Fruit fly (Drosophila melanogaster): Measurements from ENCODE around the gene beta-PheRS.
A peak's percentile ranks its signal among the peaks of the same experiment; 100 is the strongest.

Gene beta-PheRS

DNA sequence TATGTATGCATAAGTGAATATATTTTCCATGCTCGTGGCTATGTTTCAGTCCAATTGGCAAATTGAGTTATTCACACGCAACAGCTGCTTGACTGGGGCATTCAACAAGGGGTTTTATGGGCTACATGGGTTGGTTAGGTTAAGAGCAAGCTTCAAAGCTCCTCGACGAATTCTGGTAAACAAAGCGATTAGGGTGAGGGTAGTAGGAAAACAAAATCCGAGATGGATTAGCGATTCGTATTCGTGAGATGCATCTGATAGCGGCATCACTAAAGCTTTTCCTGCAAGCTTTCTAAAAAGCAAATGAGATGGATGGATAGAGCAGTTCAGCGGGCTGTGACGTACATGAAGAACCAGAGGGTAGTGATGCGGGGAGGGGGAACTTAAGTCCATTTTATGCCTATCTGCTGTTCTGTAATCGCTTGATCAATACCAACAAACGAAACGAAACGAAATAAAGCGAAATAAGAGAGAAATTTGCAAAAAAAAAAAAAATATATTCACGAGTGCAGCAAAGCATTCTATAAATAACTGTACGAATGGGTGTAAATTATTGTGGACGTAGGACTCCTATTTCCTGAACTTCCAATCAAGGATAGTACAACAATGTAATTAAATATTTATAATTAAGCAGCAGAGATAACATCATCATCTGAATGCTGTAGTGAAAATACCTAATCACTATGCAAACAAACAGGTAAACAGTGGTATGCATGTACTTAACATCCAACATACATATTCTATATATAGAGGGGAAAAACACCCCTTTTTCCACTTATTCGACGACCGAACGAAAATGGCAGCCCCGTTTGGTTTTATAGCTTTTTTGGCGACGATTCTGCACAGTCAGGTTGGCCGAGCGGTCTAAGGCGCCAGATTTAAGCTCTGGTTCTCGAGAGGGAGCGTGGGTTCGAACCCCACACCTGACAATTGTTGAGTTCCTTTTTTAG is 12.2 kb upstream of the beta-PheRS start:
- TF ChIP-seq D (optimal IDR thresholded peaks at IDR 0.05) = no peak
- TF ChIP-seq D (GFP tag; optimal IDR thresholded peaks at IDR 0.05) = no peak
- TF ChIP-seq sna (GFP tag; IDR thresholded peaks at IDR 0.05; ENCODE audit: partially characterized antibody) = 0 out of 2 replicates have a peak, but pooled peaks have one; percentile 30
- no peak for TF ChIP-seq CG11085 (GFP tag; IDR thresholded peaks at IDR 0.05)
- TF ChIP-seq Xbp1 (GFP tag; optimal IDR thresholded peaks at IDR 0.05) = no peak
- no peak for TF ChIP-seq dysf (GFP tag; IDR thresholded peaks at IDR 0.05)
- no peak for TF ChIP-seq CG13624 (GFP tag; optimal IDR thresholded peaks at IDR 0.05)
- no peak for TF ChIP-seq CG4854 (GFP tag; optimal IDR thresholded peaks at IDR 0.05)
- no peak for TF ChIP-seq PHDP (tag; optimal IDR thresholded peaks at IDR 0.05)
- TF ChIP-seq sens (GFP tag) = peak; percentile 66
- 0 out of 3 replicates have a peak, but pooled peaks have one; percentile 6 for TF ChIP-seq CG6791 (GFP tag; IDR thresholded peaks at IDR 0.05; ENCODE audit: partially characterized antibody)
- 0 out of 2 replicates have a peak, but pooled peaks have one; percentile 28 for TF ChIP-seq amos (GFP tag; IDR thresholded peaks at IDR 0.05; ENCODE audit: partially characterized antibody)
- TF ChIP-seq Sox100B (GFP tag; optimal IDR thresholded peaks at IDR 0.05) = peak; percentile 4
- peak; percentile 33 for TF ChIP-seq CG13296 (GFP tag; optimal IDR thresholded peaks at IDR 0.05)
- no peak for TF ChIP-seq CG30020 (tag; optimal IDR thresholded peaks at IDR 0.05)
- TF ChIP-seq CG12391 (tag; optimal IDR thresholded peaks at IDR 0.05) = no peak
- TF ChIP-seq chinmo (GFP tag; IDR thresholded peaks at IDR 0.05; ENCODE audit: partially characterized antibody) = 0 out of 4 replicates have a peak, but pooled peaks have one; percentile 16
- peak; percentile 22 for TF ChIP-seq HmgZ (tag; optimal IDR thresholded peaks at IDR 0.05)
- TF ChIP-seq CG8388 (GFP tag; optimal IDR thresholded peaks at IDR 0.05) = no peak
- TF ChIP-seq CG10209 (GFP tag; optimal IDR thresholded peaks at IDR 0.05) = no peak
- TF ChIP-seq gsb-n (tag; optimal IDR thresholded peaks at IDR 0.05) = no peak
- TF ChIP-seq CG10462 (GFP tag; optimal IDR thresholded peaks at IDR 0.05) = no peak
- no peak for TF ChIP-seq Tbp (GFP tag; optimal IDR thresholded peaks at IDR 0.05)
- no peak for TF ChIP-seq CG10366 (GFP tag; IDR thresholded peaks at IDR 0.05)
- TF ChIP-seq Chrac-16 (GFP tag; optimal IDR thresholded peaks at IDR 0.05) = no peak
- no peak for TF ChIP-seq CG33557 (GFP tag; optimal IDR thresholded peaks at IDR 0.05)
- no peak for TF ChIP-seq Fer2 (tag; optimal IDR thresholded peaks at IDR 0.05)
- TF ChIP-seq Atf-2 (GFP tag; optimal IDR thresholded peaks at IDR 0.05) = no peak
- no peak for TF ChIP-seq CoRest (tag; optimal IDR thresholded peaks at IDR 0.05)
- TF ChIP-seq CG2678 (tag; optimal IDR thresholded peaks at IDR 0.05) = peak; percentile 14
- TF ChIP-seq CG2116 (GFP tag; optimal IDR thresholded peaks at IDR 0.05) = no peak
- no peak for TF ChIP-seq CG34422 (GFP tag; IDR thresholded peaks at IDR 0.05)
- TF ChIP-seq Sry-δ (GFP tag; optimal IDR thresholded peaks at IDR 0.05) = no peak
- no peak for TF ChIP-seq Rfx (GFP tag; IDR thresholded peaks at IDR 0.05)
- peak; percentile 43; the same call in 2 of the 3 replicates for TF ChIP-seq CG16813 (GFP tag; IDR thresholded peaks at IDR 0.05; ENCODE audit: partially characterized antibody)
- TF ChIP-seq unc-4 (GFP tag; IDR thresholded peaks at IDR 0.05; ENCODE audit: partially characterized antibody) = peak; percentile 40; the same call in 1 of the 2 replicates
- no peak for TF ChIP-seq hth (optimal IDR thresholded peaks at IDR 0.05)
- no peak for TF ChIP-seq CG8290 (GFP tag; optimal IDR thresholded peaks at IDR 0.05)
- TF ChIP-seq CG8290 (tag; optimal IDR thresholded peaks at IDR 0.05) = peak in 1 of 2 experiments; percentile 9
- peak; percentile 45 for TF ChIP-seq CG5180 (GFP tag; optimal IDR thresholded peaks at IDR 0.05)
- peak; percentile 48; the same call in 1 of the 2 replicates for TF ChIP-seq Scr (GFP tag; IDR thresholded peaks at IDR 0.05; ENCODE audit: partially characterized antibody)
- TF ChIP-seq lab (GFP tag; optimal IDR thresholded peaks at IDR 0.05) = peak; percentile 32
- TF ChIP-seq CG10543 (GFP tag; optimal IDR thresholded peaks at IDR 0.05) = peak; percentile 44
- TF ChIP-seq CG16863 (GFP tag; optimal IDR thresholded peaks at IDR 0.05) = no peak
- TF ChIP-seq grn (GFP tag; optimal IDR thresholded peaks at IDR 0.05) = peak; percentile 34
- TF ChIP-seq vvl (GFP tag; IDR thresholded peaks at IDR 0.05) = 0 out of 2 replicates have a peak, but pooled peaks have one; percentile 1
- no peak for TF ChIP-seq stc (GFP tag; IDR thresholded peaks at IDR 0.05)
- TF ChIP-seq CG8089 (GFP tag; optimal IDR thresholded peaks at IDR 0.05) = no peak

Measured in whole organism, embryonic.